Worm (Caenorhabditis elegans): ENCODE data around the gene Y43B11AR.3.
A peak's percentile ranks its signal among the peaks of the same experiment; 100 is the strongest.

Y43B11AR.3 gene

DNA sequence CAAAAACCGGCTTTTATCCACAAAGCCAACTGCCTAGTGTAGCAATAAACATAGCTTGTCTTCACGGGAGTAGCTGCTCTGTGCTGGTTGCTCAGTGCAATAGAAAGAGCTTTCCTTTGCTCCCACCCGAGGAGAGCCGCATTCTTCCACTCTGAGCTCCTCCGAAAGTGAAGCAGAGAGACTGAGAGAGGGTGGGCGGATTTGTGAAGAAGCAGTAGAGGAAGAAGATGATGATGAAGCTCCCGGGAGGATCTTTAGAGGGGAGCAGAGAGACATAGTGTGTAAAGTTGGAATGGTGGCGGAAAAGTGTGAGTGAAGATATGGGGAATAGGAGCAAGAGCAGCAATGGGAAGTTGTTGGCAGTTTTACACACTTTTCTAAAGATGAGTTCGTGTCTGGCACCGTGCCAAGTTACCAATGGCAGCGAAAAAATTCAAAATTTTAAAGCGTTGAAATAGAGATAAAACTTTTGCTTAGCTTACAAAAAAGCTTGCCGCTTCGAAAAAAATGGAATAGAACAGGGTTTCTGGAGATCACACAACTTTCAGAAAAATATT is 15.1 kb upstream of the Y43B11AR.3 start, which contains the start of gene ZC477.4:
Gene ZC477.4 (minus strand): TSS at position 276 of the 557 bp plus-strand sequence.
- TF ChIP-seq grh-1 (GFP tag; IDR thresholded peaks at IDR 0.05), result no peak
- no peak for TF ChIP-seq aha-1 (tag; optimal IDR thresholded peaks at IDR 0.05)
- TF ChIP-seq blmp-1 (tag; optimal IDR thresholded peaks at IDR 0.05), result no peak
- TF ChIP-seq snu-23 (GFP tag; optimal IDR thresholded peaks at IDR 0.05), result peak; percentile 37
- peak; percentile 58 for TF ChIP-seq rnt-1 (tag; optimal IDR thresholded peaks at IDR 0.05)
- TF ChIP-seq nhr-77 (tag; optimal IDR thresholded peaks at IDR 0.05), result peak; percentile 4
- peak; percentile 25 for TF ChIP-seq unc-130 (tag; optimal IDR thresholded peaks at IDR 0.05)
- TF ChIP-seq elt-3 (tag; optimal IDR thresholded peaks at IDR 0.05), result no peak
- no peak for TF ChIP-seq tbx-2 (tag; optimal IDR thresholded peaks at IDR 0.05)
- no peak for TF ChIP-seq lir-3 (tag; optimal IDR thresholded peaks at IDR 0.05; ENCODE audit: poor library complexity)
- no peak for TF ChIP-seq ets-5 (GFP tag; IDR thresholded peaks at IDR 0.05)
- peak; percentile 59 for TF ChIP-seq dsc-1 (tag; optimal IDR thresholded peaks at IDR 0.05)
- TF ChIP-seq fos-1 (tag; optimal IDR thresholded peaks at IDR 0.05), result no peak
- no peak for TF ChIP-seq irx-1 (tag; optimal IDR thresholded peaks at IDR 0.05)
- TF ChIP-seq lsy-2 (tag; optimal IDR thresholded peaks at IDR 0.05), result peak; percentile 16 to 17
- peak; percentile 59 for TF ChIP-seq nhr-71 (tag; optimal IDR thresholded peaks at IDR 0.05)
- TF ChIP-seq mdl-1 (tag; optimal IDR thresholded peaks at IDR 0.05), result no peak
- TF ChIP-seq xbp-1 (tag; optimal IDR thresholded peaks at IDR 0.05), result no peak
- TF ChIP-seq hpl-2 (GFP tag; optimal IDR thresholded peaks at IDR 0.05), result no peak
- no peak for TF ChIP-seq F16B12.6 (tag; optimal IDR thresholded peaks at IDR 0.05)
- TF ChIP-seq lin-14 (GFP tag; optimal IDR thresholded peaks at IDR 0.05), result peak; percentile 74
- no peak for TF ChIP-seq ztf-11 (tag; optimal IDR thresholded peaks at IDR 0.05)
- TF ChIP-seq nhr-76 (tag; optimal IDR thresholded peaks at IDR 0.05), result no peak
- peak; percentile 26; the same call in 1 of the 2 replicates for TF ChIP-seq nhr-19 (GFP tag; conservative IDR thresholded peaks at IDR 0.05)
- no peak for TF ChIP-seq vab-15 (tag; optimal IDR thresholded peaks at IDR 0.05)
- no peak for TF ChIP-seq aly-2 (tag; optimal IDR thresholded peaks at IDR 0.05)
- TF ChIP-seq lin-35 (GFP tag; optimal IDR thresholded peaks at IDR 0.05), result no peak
- TF ChIP-seq skn-1 (tag; optimal IDR thresholded peaks at IDR 0.05), result no peak
- TF ChIP-seq zag-1 (tag; optimal IDR thresholded peaks at IDR 0.05), result no peak
- no peak for TF ChIP-seq isw-1 (GFP tag; IDR thresholded peaks at IDR 0.05)
- TF ChIP-seq nhr-84 (tag; optimal IDR thresholded peaks at IDR 0.05), result no peak
- peak; percentile 32 for TF ChIP-seq nhr-20 (tag; optimal IDR thresholded peaks at IDR 0.05)
- TF ChIP-seq pag-3 (tag; optimal IDR thresholded peaks at IDR 0.05; ENCODE audit: borderline replicate concordance, insufficient read depth), result peak; percentile 90
- TF ChIP-seq ceh-88 (GFP tag; IDR thresholded peaks at IDR 0.05), result no peak
- TF ChIP-seq nhr-11 (tag; optimal IDR thresholded peaks at IDR 0.05), result no peak
- no peak for TF ChIP-seq Y116A8C.19 (tag; optimal IDR thresholded peaks at IDR 0.05; ENCODE audit: borderline replicate concordance)
- TF ChIP-seq ceh-82 (tag; optimal IDR thresholded peaks at IDR 0.05), result no peak
- peak in 1 of 3 experiments; percentile 7 for TF ChIP-seq dpl-1 (GFP tag; optimal IDR thresholded peaks at IDR 0.05)
- no peak for TF ChIP-seq lin-13 (GFP tag; optimal IDR thresholded peaks at IDR 0.05)

DNA sequence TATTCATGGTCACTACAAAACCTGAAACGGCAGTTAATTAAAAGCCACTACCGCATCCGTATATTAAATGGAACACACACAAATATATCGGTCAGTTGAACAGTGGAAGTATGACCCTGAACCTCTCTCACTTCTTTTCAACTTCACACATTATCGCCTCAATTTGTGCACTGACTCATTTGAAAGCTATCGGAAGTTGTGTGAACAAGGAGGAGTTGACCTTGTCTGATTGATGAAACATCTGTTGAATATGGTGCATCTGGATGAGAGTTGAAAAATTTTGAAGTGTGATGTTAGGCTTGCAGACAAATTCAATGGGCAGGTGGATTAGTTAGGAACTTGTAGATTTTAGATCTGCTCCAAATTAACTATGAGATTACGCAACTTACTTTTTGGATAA is 13.9 kb upstream of the Y43B11AR.3 start:
- no peak for TF ChIP-seq lin-15B (tag; optimal IDR thresholded peaks at IDR 0.05)
- no peak for TF ChIP-seq hlh-17 (GFP tag; optimal IDR thresholded peaks at IDR 0.05; ENCODE audit: borderline replicate concordance)
- TF ChIP-seq nhr-19 (GFP tag; conservative IDR thresholded peaks at IDR 0.05), result no peak
- TF ChIP-seq hlh-4 (tag; optimal IDR thresholded peaks at IDR 0.05), result no peak
- TF ChIP-seq mef-2 (tag; optimal IDR thresholded peaks at IDR 0.05), result no peak
- TF ChIP-seq lin-35 (GFP tag; optimal IDR thresholded peaks at IDR 0.05), result no peak
- no peak for TF ChIP-seq swsn-7 (tag; optimal IDR thresholded peaks at IDR 0.05)
- no peak for TF ChIP-seq fkh-8 (tag; optimal IDR thresholded peaks at IDR 0.05)
- TF ChIP-seq snu-23 (GFP tag; optimal IDR thresholded peaks at IDR 0.05), result no peak
- no peak for TF ChIP-seq efl-1 (optimal IDR thresholded peaks at IDR 0.05)
- no peak for TF ChIP-seq efl-1 (GFP tag; optimal IDR thresholded peaks at IDR 0.05 in 1 of 2)
- no peak for TF ChIP-seq C16A3.4 (tag; optimal IDR thresholded peaks at IDR 0.05)

All from whole organism, L1 larva.